Worm (Caenorhabditis elegans) whole organism, young adult: Measurements from ENCODE around the gene plk-1.

ENCODE experiments used
- B0261.1 ChIP-seq: sonication (generic microtip); optimal IDR thresholded peaks from 2 replicates; lab custom pipeline; 2016; ENCODE audit warnings: mild to moderate bottlenecking, missing genetic modification characterization, moderate library complexity, missing compliant biosample characterization
- B0336.3 ChIP-seq: fragments of 200-800 bp; sonication (Bioruptor generic); IDR thresholded peaks from 2 replicates; pipeline ENCODE4 v1.3.6; 2022; ENCODE audit warnings: missing genetic modification characterization, missing compliant biosample characterization
- D2030.7 ChIP-seq: fragments of 200-800 bp; sonication (Bioruptor generic); IDR thresholded peaks from 2 replicates; pipeline ENCODE4 v1.3.6; 2022; ENCODE audit warnings: missing genetic modification reagents, missing genetic modification characterization, missing compliant biosample characterization
- F10E7.11 ChIP-seq: sonication (generic microtip); optimal IDR thresholded peaks from 2 replicates; lab custom pipeline; 2017; ENCODE audit warnings: mild to moderate bottlenecking, missing genetic modification characterization, moderate library complexity, missing compliant biosample characterization
- F22D6.2 ChIP-seq: sonication (generic microtip); optimal IDR thresholded peaks from 2 replicates; lab custom pipeline; 2016; ENCODE audit warnings: mild to moderate bottlenecking, missing genetic modification characterization, missing compliant biosample characterization
- F37B4.10 ChIP-seq: fragments of 200-800 bp; sonication (Bioruptor generic); IDR thresholded peaks from 2 replicates; pipeline ENCODE4 v1.3.6; 2022; ENCODE audit warnings: missing genetic modification characterization, missing compliant biosample characterization
- F49E8.2 ChIP-seq: sonication (generic microtip); optimal IDR thresholded peaks from 3 replicates; lab custom pipeline; 2017; ENCODE audit warnings: missing genetic modification characterization, mild to moderate bottlenecking, missing compliant biosample characterization, antibody characterized with exemption, moderate library complexity; ENCODE audit not compliant: insufficient read depth
- F57C9.4 ChIP-seq: sonication (generic microtip); optimal IDR thresholded peaks from 2 replicates; lab custom pipeline; 2017; ENCODE audit warnings: mild to moderate bottlenecking, missing genetic modification characterization, missing compliant biosample characterization
- Y53G8AR.9 ChIP-seq: fragments of 200-800 bp; sonication (Bioruptor generic); conservative IDR thresholded peaks from 2 replicates; pipeline ENCODE4 v1.3.6; 2022; ENCODE audit warnings: missing genetic modification reagents, missing genetic modification characterization, missing compliant biosample characterization
- Y67H2A.10 ChIP-seq: fragments of 200-800 bp; sonication (Bioruptor generic); conservative IDR thresholded peaks from 2 replicates; pipeline ENCODE4 v1.3.6; 2022; ENCODE audit warnings: missing genetic modification reagents, missing genetic modification characterization, missing compliant biosample characterization
- ZK185.1 ChIP-seq: sonication (generic microtip); optimal IDR thresholded peaks from 2 replicates; lab custom pipeline; 2016; ENCODE audit warnings: mild to moderate bottlenecking, missing genetic modification characterization, missing compliant biosample characterization; ENCODE audit not compliant: poor library complexity, severe bottlenecking
- athp-1 ChIP-seq: sonication (generic microtip); optimal IDR thresholded peaks from 2 replicates; lab custom pipeline; 2017; ENCODE audit warnings: mild to moderate bottlenecking, missing genetic modification characterization, missing compliant biosample characterization
- attf-3 ChIP-seq: fragments of 200-800 bp; sonication (Bioruptor generic); conservative IDR thresholded peaks from 2 replicates; pipeline ENCODE4 v1.3.6; 2022; ENCODE audit warnings: missing genetic modification reagents, missing genetic modification characterization, missing compliant biosample characterization
- attf-6 ChIP-seq: fragments of 200-800 bp; sonication (Bioruptor generic); IDR thresholded peaks from 2 replicates; pipeline ENCODE4 v1.3.6; 2022; ENCODE audit warnings: missing genetic modification reagents, missing genetic modification characterization, missing compliant biosample characterization
- bed-1 ChIP-seq: fragments of 200-800 bp; sonication (Bioruptor generic); IDR thresholded peaks from 2 replicates; pipeline ENCODE4 v1.3.6; 2022; ENCODE audit warnings: missing genetic modification reagents, missing genetic modification characterization, missing compliant biosample characterization
- bed-2 ChIP-seq: fragments of 200-800 bp; sonication (Bioruptor generic); IDR thresholded peaks from 2 replicates; pipeline ENCODE4 v1.3.6; 2022; ENCODE audit warnings: missing genetic modification reagents, missing genetic modification characterization, missing compliant biosample characterization
- ccch-3 ChIP-seq: fragments of 200-800 bp; sonication (Bioruptor generic); optimal IDR thresholded peaks from 2 replicates; lab custom pipeline; 2018; ENCODE audit warnings: mild to moderate bottlenecking, missing genetic modification characterization, missing compliant biosample characterization
- cebp-2 ChIP-seq: fragments of 200-800 bp; sonication (Bioruptor generic); IDR thresholded peaks from 2 replicates; pipeline ENCODE4 v1.3.6; 2022; ENCODE audit warnings: missing genetic modification characterization, missing compliant biosample characterization
- ceh-100 ChIP-seq: fragments of 200-800 bp; sonication (Bioruptor generic); IDR thresholded peaks from 2 replicates; pipeline ENCODE4 v1.3.6; 2022; ENCODE audit warnings: missing genetic modification reagents, missing genetic modification characterization, missing compliant biosample characterization
- ceh-27 ChIP-seq: fragments of 200-800 bp; sonication (Bioruptor generic); optimal IDR thresholded peaks from 2 replicates; lab custom pipeline; 2018; ENCODE audit warnings: mild to moderate bottlenecking, missing genetic modification characterization, moderate library complexity, missing compliant biosample characterization
- ceh-91 ChIP-seq: fragments of 200-800 bp; sonication (Bioruptor generic); IDR thresholded peaks from 2 replicates; pipeline ENCODE4 v1.3.6; 2022; ENCODE audit warnings: missing genetic modification reagents, missing genetic modification characterization, missing compliant biosample characterization
- dox-1 ChIP-seq: fragments of 200-800 bp; sonication (Bioruptor generic); IDR thresholded peaks from 2 replicates; pipeline ENCODE4 v1.3.6; 2022; ENCODE audit warnings: missing genetic modification reagents, missing genetic modification characterization, missing compliant biosample characterization
- egl-44 ChIP-seq: fragments of 200-800 bp; sonication (Bioruptor generic); IDR thresholded peaks from 2 replicates; pipeline ENCODE4 v1.3.6; 2022; ENCODE audit warnings: missing genetic modification reagents, missing genetic modification characterization, missing compliant biosample characterization
- ekl-4 ChIP-seq: fragments of 200-800 bp; sonication (Bioruptor generic); IDR thresholded peaks from 2 replicates; pipeline ENCODE4 v1.3.6; 2022; ENCODE audit warnings: missing genetic modification reagents, missing genetic modification characterization, missing compliant biosample characterization
- fkh-3 ChIP-seq: sonication (generic microtip); optimal IDR thresholded peaks from 2 replicates; lab custom pipeline; 2016; ENCODE audit warnings: mild to moderate bottlenecking, missing genetic modification characterization, missing compliant biosample characterization
- him-1 ChIP-seq: sonication (generic microtip); optimal IDR thresholded peaks from 2 replicates; lab custom pipeline; 2016; ENCODE audit warnings: missing genotype, missing genetic modification reagents, missing genetic modification characterization, missing compliant biosample characterization
- hmg-1.2 ChIP-seq: fragments of 200-800 bp; sonication (Bioruptor generic); IDR thresholded peaks from 2 replicates; pipeline ENCODE4 v1.3.6; 2022; ENCODE audit warnings: missing genetic modification reagents, missing genetic modification characterization, missing compliant biosample characterization
- hsf-1 ChIP-seq: fragments of 200-800 bp; sonication (Bioruptor generic); IDR thresholded peaks from 2 replicates; pipeline ENCODE4 v1.3.6; 2022; ENCODE audit warnings: missing genetic modification reagents, missing genetic modification characterization, missing compliant biosample characterization
- let-526 ChIP-seq: fragments of 200-800 bp; sonication (Bioruptor generic); IDR thresholded peaks from 2 replicates; pipeline ENCODE4 v1.3.6; 2022; ENCODE audit warnings: missing genetic modification reagents, missing genetic modification characterization, missing compliant biosample characterization
- lsl-1 ChIP-seq: fragments of 200-800 bp; sonication (Bioruptor generic); optimal IDR thresholded peaks from 2 replicates; lab custom pipeline; 2018; ENCODE audit warnings: mild to moderate bottlenecking, missing genetic modification characterization, moderate library complexity, missing compliant biosample characterization
- madf-10 ChIP-seq: sonication (generic microtip); optimal IDR thresholded peaks from 2 replicates; lab custom pipeline; 2016; ENCODE audit warnings: mild to moderate bottlenecking, missing genetic modification characterization, missing compliant biosample characterization
- madf-6 ChIP-seq: fragments of 200-800 bp; sonication (Bioruptor generic); IDR thresholded peaks from 2 replicates; pipeline ENCODE4 v1.3.6; 2022; ENCODE audit warnings: missing genetic modification reagents, missing genetic modification characterization, missing compliant biosample characterization
- madf-8 ChIP-seq: fragments of 200-800 bp; sonication (Bioruptor generic); conservative IDR thresholded peaks from 2 replicates; pipeline ENCODE4 v1.3.6; 2022; ENCODE audit warnings: missing genetic modification reagents, missing genetic modification characterization, missing compliant biosample characterization
- mxl-1 ChIP-seq: sonication (generic microtip); optimal IDR thresholded peaks from 2 replicates; lab custom pipeline; 2016; ENCODE audit warnings: missing genetic modification characterization, missing compliant biosample characterization
- nfyb-1 ChIP-seq: fragments of 200-800 bp; sonication (Bioruptor generic); IDR thresholded peaks from 2 replicates; pipeline ENCODE4 v1.3.6; 2022; ENCODE audit warnings: missing genetic modification reagents, missing genetic modification characterization, missing compliant biosample characterization
- nhr-120 ChIP-seq: fragments of 200-800 bp; sonication (Bioruptor generic); IDR thresholded peaks from 2 replicates; pipeline ENCODE4 v1.3.6; 2022; ENCODE audit warnings: missing genetic modification characterization, missing compliant biosample characterization
- nhr-179 ChIP-seq: sonication (generic microtip); optimal IDR thresholded peaks from 2 replicates; lab custom pipeline; 2016; ENCODE audit warnings: mild to moderate bottlenecking, missing genetic modification characterization, missing compliant biosample characterization
- nhr-27 ChIP-seq: fragments of 200-800 bp; sonication (Bioruptor generic); optimal IDR thresholded peaks from 2 replicates; lab custom pipeline; 2018; ENCODE audit warnings: mild to moderate bottlenecking, missing genetic modification characterization, moderate library complexity, missing compliant biosample characterization
- pbrm-1 ChIP-seq: fragments of 200-800 bp; sonication (Bioruptor generic); IDR thresholded peaks from 2 replicates; pipeline ENCODE4 v1.3.6; 2022; ENCODE audit warnings: missing genetic modification reagents, missing genetic modification characterization, missing compliant biosample characterization
- pha-4 ChIP-seq: fragments of 150-350 bp; sonication (generic microtip); optimal IDR thresholded peaks from 2 replicates; lab custom pipeline; 2014; ENCODE audit warnings: missing biosample characterization, missing genetic modification reagents, missing genetic modification characterization
- rcor-1 ChIP-seq: fragments of 200-800 bp; sonication (Bioruptor generic); IDR thresholded peaks from 2 replicates; pipeline ENCODE4 v1.3.6; 2022; ENCODE audit warnings: missing genetic modification reagents, missing genetic modification characterization, missing compliant biosample characterization
- sdz-38 ChIP-seq: sonication (generic microtip); optimal IDR thresholded peaks from 2 replicates; lab custom pipeline; 2016; ENCODE audit warnings: missing genotype, missing genetic modification characterization, missing compliant biosample characterization
- snpc-1.1 ChIP-seq: sonication (generic microtip); optimal IDR thresholded peaks from 2 replicates; lab custom pipeline; 2017; ENCODE audit warnings: missing genetic modification characterization, mild to moderate bottlenecking, missing compliant biosample characterization, antibody characterized with exemption, moderate library complexity, missing genotype, missing genetic modification reagents; ENCODE audit not compliant: insufficient read depth
- tbp1 ChIP-seq: fragments of 200-800 bp; sonication (Bioruptor generic); optimal IDR thresholded peaks from 2 replicates; lab custom pipeline; 2018; ENCODE audit warnings: mild to moderate bottlenecking, missing genetic modification characterization, missing compliant biosample characterization
- unc-130 ChIP-seq: sonication (generic microtip); optimal IDR thresholded peaks from 2 replicates; lab custom pipeline; 2016; ENCODE audit warnings: missing genetic modification reagents, missing genetic modification characterization, missing compliant biosample characterization
- zfh-2 ChIP-seq: fragments of 200-800 bp; sonication (Bioruptor generic); conservative IDR thresholded peaks from 2 replicates; pipeline ENCODE4 v1.3.6; 2022; ENCODE audit warnings: missing genetic modification reagents, missing genetic modification characterization, missing compliant biosample characterization
- zim-3 ChIP-seq: sonication (generic microtip); optimal IDR thresholded peaks from 2 replicates; lab custom pipeline; 2017; ENCODE audit warnings: mild to moderate bottlenecking, missing genetic modification characterization, moderate library complexity, missing compliant biosample characterization
- ztf-28 ChIP-seq: fragments of 200-800 bp; sonication (Bioruptor generic); IDR thresholded peaks from 2 replicates; pipeline ENCODE4 v1.3.6; 2022; ENCODE audit warnings: missing genetic modification reagents, missing genetic modification characterization, missing compliant biosample characterization

plk-1 gene

ce11 chrIII:8130177-8130902, 29.2 kb downstream of the plk-1 start, which contains the start of the genes rpl-21 and C14B9.10 (continued):
- TF ChIP-seq nfyb-1 = peak; percentile 74
- peak; percentile 96 for TF ChIP-seq lsl-1 (GFP tag; lab: Kevin White, UChicago)
- TF ChIP-seq D2030.7 (GFP tag; lab: Robert Waterston, UW) = peak; percentile 78
- TF ChIP-seq him-1 = peak; percentile 65
- TF ChIP-seq ZK185.1 (tag; lab: Kevin White, UChicago) = peak; percentile 66
- no peak for TF ChIP-seq F10E7.11 (tag; lab: Kevin White, UChicago)
- TF ChIP-seq cebp-2 = no peak
- no peak for TF ChIP-seq nhr-27 (tag; lab: Kevin White, UChicago)
- no peak for TF ChIP-seq attf-6 (GFP tag; lab: Robert Waterston, UW)
- peak; percentile 70 for TF ChIP-seq attf-3
- no peak for TF ChIP-seq zfh-2 (GFP tag; lab: Robert Waterston, UW)
- TF ChIP-seq ceh-91 (GFP tag; lab: Robert Waterston, UW) = peak; percentile 88
- peak; percentile 71 for TF ChIP-seq tbp1 (GFP tag; lab: Kevin White, UChicago)
- TF ChIP-seq zim-3 (tag; lab: Kevin White, UChicago) = no peak
- no peak for TF ChIP-seq bed-1 (GFP tag; lab: Robert Waterston, UW)
- no peak for TF ChIP-seq sdz-38 (tag; lab: Kevin White, UChicago)
- TF ChIP-seq dox-1 (GFP tag; lab: Robert Waterston, UW) = peak; percentile 80
- peak; percentile 76 for TF ChIP-seq pha-4 (tag; lab: Kevin White, UChicago)
- peak; percentile 35 for TF ChIP-seq athp-1 (tag; lab: Kevin White, UChicago)
- peak; percentile 53 for TF ChIP-seq madf-8
- TF ChIP-seq nhr-120 (GFP tag; lab: Robert Waterston, UW) = no peak
- TF ChIP-seq unc-130 (GFP tag; lab: Kevin White, UChicago) = peak; percentile 34
- peak; percentile 26 for TF ChIP-seq madf-10 (tag; lab: Kevin White, UChicago)
- peak; percentile 63 for TF ChIP-seq B0336.3 (GFP tag; lab: Robert Waterston, UW)
- TF ChIP-seq fkh-3 = no peak
- TF ChIP-seq rcor-1 (GFP tag; lab: Robert Waterston, UW) = peak; percentile 76
- peak; percentile 82 for TF ChIP-seq F49E8.2 (tag; lab: Kevin White, UChicago)
- TF ChIP-seq egl-44 (GFP tag; lab: Robert Waterston, UW) = no peak
- no peak for TF ChIP-seq F57C9.4
- TF ChIP-seq ceh-100 = peak; percentile 52; the same call in 1 of the 2 replicates
- TF ChIP-seq hmg-1.2 (GFP tag; lab: Robert Waterston, UW) = peak; percentile 91
- peak; percentile 66; the same call in 1 of the 2 replicates for TF ChIP-seq ekl-4 (GFP tag; lab: Robert Waterston, UW)
- TF ChIP-seq Y67H2A.10 (GFP tag; lab: Robert Waterston, UW) = no peak
- TF ChIP-seq nhr-179 (tag; lab: Kevin White, UChicago) = no peak
- no peak for TF ChIP-seq let-526 (GFP tag; lab: Robert Waterston, UW)
- peak; percentile 52; the same call in 1 of the 2 replicates for TF ChIP-seq Y53G8AR.9 (GFP tag; lab: Robert Waterston, UW)
- TF ChIP-seq madf-6 (GFP tag; lab: Robert Waterston, UW) = peak; percentile 92
- TF ChIP-seq ceh-27 (GFP tag; lab: Kevin White, UChicago) = peak; percentile 79
- TF ChIP-seq mxl-1 (tag; lab: Kevin White, UChicago) = no peak
- TF ChIP-seq F22D6.2 (tag; lab: Kevin White, UChicago) = no peak
- TF ChIP-seq bed-2 (GFP tag; lab: Robert Waterston, UW) = no peak
- TF ChIP-seq hsf-1 (GFP tag; lab: Robert Waterston, UW) = peak; percentile 19; the same call in 1 of the 2 replicates
- no peak for TF ChIP-seq F37B4.10 (GFP tag; lab: Robert Waterston, UW)
- TF ChIP-seq ccch-3 (GFP tag; lab: Kevin White, UChicago) = no peak
- 0 out of 2 replicates have a peak, but pooled peaks have one; percentile 22 for TF ChIP-seq ztf-28
- peak; percentile 3 for TF ChIP-seq B0261.1 (tag; lab: Kevin White, UChicago)
- peak; percentile 89 for TF ChIP-seq pbrm-1 (GFP tag; lab: Robert Waterston, UW)
- TF ChIP-seq snpc-1.1 (tag; lab: Kevin White, UChicago) = peak; percentile 60
